Fruit fly (Drosophila melanogaster): ENCODE results near the gene ETHR.
A peak's percentile ranks its signal among the peaks of the same experiment; 100 is the strongest.

The ETHR gene

dm6 chr3R:21269923-21270322, 23.1 kb downstream of the ETHR start, which contains the start of the genes AP-2sigma and Idi:
AP-2sigma (minus strand) TSS chr3R:21270075.
Idi (plus strand) TSS chr3R:21270126.
- no peak for TF ChIP-seq Hr78 (GFP tag; optimal IDR thresholded peaks at IDR 0.05)
- peak; percentile 4 for TF ChIP-seq OdsH (GFP tag; optimal IDR thresholded peaks at IDR 0.05)
- no peak for TF ChIP-seq jim (GFP tag; optimal IDR thresholded peaks at IDR 0.05)
- no peak for TF ChIP-seq tai (GFP tag; optimal IDR thresholded peaks at IDR 0.05)
- no peak for TF ChIP-seq Rel (GFP tag; optimal IDR thresholded peaks at IDR 0.05)
- TF ChIP-seq Rel (tag; optimal IDR thresholded peaks at IDR 0.05), result peak; percentile 48
- TF ChIP-seq Hnf4 (GFP tag; optimal IDR thresholded peaks at IDR 0.05), result peak; percentile 15
- no peak for TF ChIP-seq Dfd (GFP tag; optimal IDR thresholded peaks at IDR 0.05)
- peak; percentile 8 for TF ChIP-seq Dif (GFP tag; optimal IDR thresholded peaks at IDR 0.05; ENCODE audit: partially characterized antibody)
- TF ChIP-seq Abd-B (GFP tag; optimal IDR thresholded peaks at IDR 0.05), result no peak
- peak; percentile 32 for TF ChIP-seq HLH106 (tag; optimal IDR thresholded peaks at IDR 0.05)
- TF ChIP-seq Sp1 (GFP tag; optimal IDR thresholded peaks at IDR 0.05), result peak; percentile 30
- no peak for TF ChIP-seq psq (GFP tag; optimal IDR thresholded peaks at IDR 0.05)
- TF ChIP-seq ey (GFP tag; optimal IDR thresholded peaks at IDR 0.05), result no peak
- no peak for TF ChIP-seq CG32264 (GFP tag; optimal IDR thresholded peaks at IDR 0.05)
- peak; percentile 57 for TF ChIP-seq rgr (GFP tag; optimal IDR thresholded peaks at IDR 0.05)
- TF ChIP-seq brk (GFP tag; optimal IDR thresholded peaks at IDR 0.05), result no peak
- no peak for TF ChIP-seq Vsx2 (GFP tag; optimal IDR thresholded peaks at IDR 0.05; ENCODE audit: partially characterized antibody)
- no peak for TF ChIP-seq woc (GFP tag; optimal IDR thresholded peaks at IDR 0.05)
- TF ChIP-seq dl (GFP tag; optimal IDR thresholded peaks at IDR 0.05; ENCODE audit: insufficient read depth in 1 of 2, partially characterized antibody in 2 of 2), result no peak
- peak in 1 of 2 experiments; percentile 58 for TF ChIP-seq foxo (GFP tag; optimal IDR thresholded peaks at IDR 0.05)
- peak; percentile 47 for TF ChIP-seq h (GFP tag; optimal IDR thresholded peaks at IDR 0.05)
- TF ChIP-seq Hr83 (GFP tag; optimal IDR thresholded peaks at IDR 0.05; ENCODE audit: poor library complexity, severe bottlenecking), result peak; percentile 37
- TF ChIP-seq Mio (GFP tag; optimal IDR thresholded peaks at IDR 0.05), result no peak
- TF ChIP-seq br (GFP tag; optimal IDR thresholded peaks at IDR 0.05), result peak; percentile 23
- TF ChIP-seq dsf (GFP tag; optimal IDR thresholded peaks at IDR 0.05; ENCODE audit: borderline replicate concordance), result no peak

DNA sequence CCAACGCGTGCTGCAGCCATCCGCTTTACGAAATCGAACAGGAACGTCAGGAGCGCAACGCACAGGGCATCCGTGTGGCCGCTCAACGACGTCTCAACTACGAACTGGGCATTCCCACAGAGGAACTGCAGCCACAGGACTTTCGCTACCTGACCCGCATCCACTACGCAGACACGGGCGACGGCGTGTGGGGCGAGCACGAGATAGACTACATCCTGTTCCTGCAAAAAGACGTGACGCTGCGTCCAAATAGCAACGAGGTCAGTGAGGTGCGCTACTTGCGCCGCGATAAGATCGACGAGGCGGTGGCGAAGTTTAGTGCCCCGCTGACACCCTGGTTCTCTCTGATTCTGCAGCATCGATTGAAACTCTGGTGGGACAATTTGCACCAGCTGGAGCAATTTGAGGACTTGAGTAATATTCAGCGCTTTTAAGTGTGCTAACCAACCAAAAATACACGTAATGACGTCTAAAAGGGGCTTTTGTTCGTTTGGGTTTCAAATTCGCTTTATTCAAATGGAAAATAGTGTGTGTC, 23.9 kb downstream of the ETHR start:
- no peak for TF ChIP-seq sv (GFP tag; optimal IDR thresholded peaks at IDR 0.05)
- TF ChIP-seq GATAd (GFP tag; optimal IDR thresholded peaks at IDR 0.05), result no peak
- TF ChIP-seq CG32264 (GFP tag; optimal IDR thresholded peaks at IDR 0.05), result no peak
- no peak for TF ChIP-seq Hnf4 (GFP tag; optimal IDR thresholded peaks at IDR 0.05)

- TF ChIP-seq CrebA (GFP tag; optimal IDR thresholded peaks at IDR 0.05; ENCODE audit: borderline replicate concordance), result no peak
- TF ChIP-seq Sp1 (GFP tag; optimal IDR thresholded peaks at IDR 0.05), result no peak
- TF ChIP-seq dmrt93B (GFP tag; optimal IDR thresholded peaks at IDR 0.05), result no peak
- no peak for TF ChIP-seq h (GFP tag; optimal IDR thresholded peaks at IDR 0.05)
- no peak for TF ChIP-seq lola (GFP tag; optimal IDR thresholded peaks at IDR 0.05)
- no peak for TF ChIP-seq Mio (GFP tag; optimal IDR thresholded peaks at IDR 0.05)
- no peak for TF ChIP-seq fru (GFP tag; optimal IDR thresholded peaks at IDR 0.05)
- TF ChIP-seq usp (GFP tag; optimal IDR thresholded peaks at IDR 0.05), result no peak
- TF ChIP-seq brk (GFP tag; optimal IDR thresholded peaks at IDR 0.05), result no peak
- TF ChIP-seq Hr83 (GFP tag; optimal IDR thresholded peaks at IDR 0.05; ENCODE audit: poor library complexity, severe bottlenecking), result no peak
- TF ChIP-seq psq (GFP tag; optimal IDR thresholded peaks at IDR 0.05), result no peak
- no peak for TF ChIP-seq CG9705 (GFP tag; optimal IDR thresholded peaks at IDR 0.05)
- no peak for TF ChIP-seq Hnf4 (GFP tag; optimal IDR thresholded peaks at IDR 0.05)
- no peak for TF ChIP-seq br (GFP tag; optimal IDR thresholded peaks at IDR 0.05)
- no peak for TF ChIP-seq foxo (GFP tag; optimal IDR thresholded peaks at IDR 0.05)
- no peak for TF ChIP-seq Hr78 (GFP tag; optimal IDR thresholded peaks at IDR 0.05)
- TF ChIP-seq dsf (GFP tag; optimal IDR thresholded peaks at IDR 0.05; ENCODE audit: borderline replicate concordance), result no peak
- TF ChIP-seq sv (GFP tag; optimal IDR thresholded peaks at IDR 0.05), result no peak
- TF ChIP-seq ey (GFP tag; optimal IDR thresholded peaks at IDR 0.05), result no peak
Measured at dm6 chr3R:21271208-21271607, 24.4 kb downstream of the ETHR start.
